Fruit fly (Drosophila melanogaster) whole organism, embryonic: ENCODE measurements around the gene Gdi.

Source experiments
- CG10267 ChIP-seq: fragments of 200-800 bp; sonication (Bioruptor generic); optimal IDR thresholded peaks from 2 replicates; lab custom pipeline; 2018; ENCODE audit warnings: missing biosample characterization, mild to moderate bottlenecking, missing genetic modification characterization, moderate library complexity
- CG10959 ChIP-seq: fragments of 200-800 bp; sonication (Bioruptor generic); IDR thresholded peaks from 2 replicates; pipeline ENCODE4 v1.3.6; 2022; ENCODE audit warnings: missing biosample characterization, missing genetic modification characterization
- CG11398 ChIP-seq: fragments of 200-800 bp; sonication (Bioruptor generic); optimal IDR thresholded peaks from 2 replicates; lab custom pipeline; 2016; ENCODE audit warnings: missing biosample characterization, missing genetic modification characterization
- CG12219 ChIP-seq: fragments of 200-800 bp; sonication (Bioruptor generic); optimal IDR thresholded peaks from 3 replicates; lab custom pipeline; 2018; ENCODE audit warnings: missing biosample characterization, mild to moderate bottlenecking, missing genetic modification characterization
- CG1233 ChIP-seq: fragments of 200-800 bp; sonication (Bioruptor generic); optimal IDR thresholded peaks from 4 replicates; lab custom pipeline; 2018; ENCODE audit warnings: missing biosample characterization, mild to moderate bottlenecking, missing genetic modification characterization
- CG14965 ChIP-seq: fragments of 200-800 bp; sonication (Bioruptor generic); optimal IDR thresholded peaks from 2 replicates; lab custom pipeline; 2016; ENCODE audit warnings: missing biosample characterization, missing genetic modification characterization, borderline replicate concordance
- CG15514 ChIP-seq: fragments of 200-800 bp; sonication (Bioruptor generic); optimal IDR thresholded peaks from 3 replicates; lab custom pipeline; 2017; ENCODE audit warnings: missing biosample characterization, missing genetic modification characterization, mild to moderate bottlenecking, moderate library complexity, missing genetic modification reagents
- CG31441 ChIP-seq: fragments of 200-800 bp; sonication (Bioruptor generic); IDR thresholded peaks from 2 replicates; pipeline ENCODE4 v1.3.6; 2022; ENCODE audit warnings: missing biosample characterization, missing genetic modification characterization
- CG32767 ChIP-seq: fragments of 200-800 bp; sonication (Bioruptor generic); IDR thresholded peaks from 2 replicates; pipeline ENCODE4 v1.3.6; 2022; ENCODE audit warnings: missing biosample characterization, missing genetic modification characterization
- CG33557 ChIP-seq: fragments of 200-800 bp; sonication (Bioruptor generic); optimal IDR thresholded peaks from 2 replicates; lab custom pipeline; 2019; ENCODE audit warnings: missing biosample characterization, mild to moderate bottlenecking, missing genetic modification characterization, moderate library complexity
- CG43689 ChIP-seq: fragments of 200-800 bp; sonication (Bioruptor generic); IDR thresholded peaks from 2 replicates; pipeline ENCODE4 v1.3.6; 2022; ENCODE audit warnings: missing biosample characterization, missing genetic modification characterization
- CG7786 ChIP-seq: fragments of 200-800 bp; sonication (Bioruptor generic); optimal IDR thresholded peaks from 2 replicates; lab custom pipeline; 2016; ENCODE audit warnings: missing biosample characterization, missing genetic modification characterization
- CG7839 ChIP-seq: fragments of 200-800 bp; sonication (Bioruptor generic); optimal IDR thresholded peaks from 3 replicates; lab custom pipeline; 2018; ENCODE audit warnings: missing biosample characterization, mild to moderate bottlenecking, missing genetic modification characterization, moderate library complexity
- CG7987 ChIP-seq: fragments of 200-800 bp; sonication (Bioruptor generic); optimal IDR thresholded peaks from 2 replicates; lab custom pipeline; 2018; ENCODE audit warnings: missing biosample characterization, mild to moderate bottlenecking, missing genetic modification characterization, moderate library complexity
- CG8290 ChIP-seq, 3 experiments: fragments of 200-800 bp; sonication (Bioruptor generic); optimal IDR thresholded peaks; 2 replicates each; lab custom pipeline; 2016 to 2019; ENCODE audit warnings: missing biosample characterization in 3 of 3, missing genetic modification characterization in 3 of 3, mild to moderate bottlenecking in 2 of 3, moderate library complexity in 1 of 3
- CG8478 ChIP-seq: fragments of >200 bp; optimal IDR thresholded peaks from 2 replicates; lab custom pipeline; 2018
- Dfd ChIP-seq, 2 experiments: fragments of >200 bp; optimal IDR thresholded peaks; 2 replicates each; lab custom pipeline; 2017; ENCODE audit warnings: missing biosample characterization in 2 of 2, missing genetic modification characterization in 2 of 2
- Hr78 ChIP-seq, 2 experiments: fragments of 200-800 bp in 1 of 2; fragments of >200 bp in 1 of 2; sonication (Bioruptor generic) in 1 of 2; optimal IDR thresholded peaks; 2 replicates each; lab custom pipeline; 2017 to 2019; ENCODE audit warnings: missing biosample characterization in 2 of 2, missing genetic modification characterization in 2 of 2, mild to moderate bottlenecking in 1 of 2, moderate library complexity in 1 of 2
- NC2α ChIP-seq: fragments of 200-800 bp; sonication (Bioruptor generic); optimal IDR thresholded peaks from 2 replicates; lab custom pipeline; 2016; ENCODE audit warnings: missing biosample characterization, missing genetic modification characterization
- NC2β ChIP-seq: fragments of 200-800 bp; sonication (Bioruptor generic); optimal IDR thresholded peaks from 2 replicates; lab custom pipeline; 2016; ENCODE audit warnings: missing biosample characterization, missing genetic modification characterization
- Nf-YA ChIP-seq: fragments of 200-800 bp; sonication (Bioruptor generic); IDR thresholded peaks from 2 replicates; pipeline ENCODE4 v1.3.6; 2022; ENCODE audit warnings: missing biosample characterization, missing genetic modification characterization
- Optix ChIP-seq: fragments of 200-800 bp; sonication (Bioruptor generic); IDR thresholded peaks from 3 replicates; pipeline ENCODE4 v1.3.6; 2022; ENCODE audit warnings: missing biosample characterization, missing genetic modification characterization
- Pdp1 ChIP-seq, 2 experiments: fragments of 200-800 bp; sonication (Bioruptor generic); optimal IDR thresholded peaks; 3 replicates each; lab custom pipeline; 2016; ENCODE audit warnings: missing biosample characterization in 2 of 2, missing genetic modification characterization in 2 of 2, mild to moderate bottlenecking in 1 of 2, moderate library complexity in 1 of 2
- Side ChIP-seq: fragments of 200-800 bp; sonication (Bioruptor generic); optimal IDR thresholded peaks from 2 replicates; lab custom pipeline; 2016; ENCODE audit warnings: missing biosample characterization, missing genetic modification characterization
- Tbp ChIP-seq: fragments of >200 bp; optimal IDR thresholded peaks from 2 replicates; lab custom pipeline; 2018; ENCODE audit warnings: missing biosample characterization, missing genetic modification characterization
- amos ChIP-seq: fragments of 200-800 bp; sonication (Bioruptor generic); IDR thresholded peaks from 2 replicates; pipeline ENCODE4 v1.3.6; 2022; ENCODE audit warnings: missing biosample characterization, missing genetic modification characterization; ENCODE audit not compliant: partially characterized antibody
- bab2 ChIP-seq: fragments of 200-800 bp; sonication (Bioruptor generic); optimal IDR thresholded peaks from 2 replicates; lab custom pipeline; 2016; ENCODE audit warnings: missing biosample characterization, missing genetic modification characterization
- crol ChIP-seq: fragments of 200-800 bp; sonication (Bioruptor generic); IDR thresholded peaks from 2 replicates; pipeline ENCODE4 v1.3.6; 2022; ENCODE audit warnings: missing biosample characterization, missing genetic modification characterization
- da ChIP-seq: fragments of 200-800 bp; sonication (Bioruptor generic); optimal IDR thresholded peaks from 2 replicates; lab custom pipeline; 2016; ENCODE audit warnings: missing biosample characterization, missing genetic modification characterization
- ems ChIP-seq: fragments of 200-800 bp; sonication (Bioruptor generic); optimal IDR thresholded peaks from 3 replicates; lab custom pipeline; 2016; ENCODE audit warnings: missing biosample characterization, missing genetic modification characterization
- esg ChIP-seq: fragments of 200-800 bp; sonication (Bioruptor generic); conservative IDR thresholded peaks from 2 replicates; pipeline ENCODE4 v1.3.6; 2022; ENCODE audit warnings: missing biosample characterization, missing genetic modification characterization
- gfzf ChIP-seq: fragments of 200-800 bp; sonication (Bioruptor generic); optimal IDR thresholded peaks from 2 replicates; lab custom pipeline; 2016; ENCODE audit warnings: missing biosample characterization, mild to moderate bottlenecking, missing genetic modification characterization, moderate library complexity
- gsb ChIP-seq: fragments of 200-800 bp; sonication (Bioruptor generic); IDR thresholded peaks from 2 replicates; pipeline ENCODE4 v1.3.6; 2022; ENCODE audit warnings: missing biosample characterization, missing genetic modification characterization
- jing ChIP-seq: fragments of 200-800 bp; sonication (Bioruptor generic); optimal IDR thresholded peaks from 2 replicates; lab custom pipeline; 2018; ENCODE audit warnings: missing biosample characterization, mild to moderate bottlenecking, missing genetic modification characterization
- ken ChIP-seq: fragments of 200-800 bp; sonication (Bioruptor generic); IDR thresholded peaks from 3 replicates; pipeline ENCODE4 v1.3.6; 2022; ENCODE audit warnings: missing biosample characterization, missing genetic modification characterization
- klu ChIP-seq: fragments of 200-800 bp; sonication (Bioruptor generic); IDR thresholded peaks from 2 replicates; pipeline ENCODE4 v1.3.6; 2022; ENCODE audit warnings: missing biosample characterization, missing genetic modification characterization
- lbe ChIP-seq: fragments of 200-800 bp; sonication (Bioruptor generic); optimal IDR thresholded peaks from 2 replicates; lab custom pipeline; 2016; ENCODE audit warnings: missing biosample characterization, mild to moderate bottlenecking, missing genetic modification characterization
- pita ChIP-seq: fragments of 200-800 bp; sonication (Bioruptor generic); optimal IDR thresholded peaks from 2 replicates; lab custom pipeline; 2017; ENCODE audit warnings: missing biosample characterization, mild to moderate bottlenecking, missing genetic modification characterization
- pzg ChIP-seq: fragments of 200-800 bp; sonication (Bioruptor generic); optimal IDR thresholded peaks from 3 replicates; lab custom pipeline; 2018; ENCODE audit warnings: missing biosample characterization, mild to moderate bottlenecking, missing genetic modification characterization, moderate library complexity
- ranshi ChIP-seq: fragments of 200-800 bp; sonication (Bioruptor generic); IDR thresholded peaks from 2 replicates; pipeline ENCODE4 v1.3.6; 2022; ENCODE audit warnings: missing biosample characterization, missing genetic modification characterization
- run ChIP-seq: fragments of 200-800 bp; sonication (Bioruptor generic); optimal IDR thresholded peaks from 3 replicates; lab custom pipeline; 2018; ENCODE audit warnings: missing biosample characterization, mild to moderate bottlenecking, missing genetic modification characterization
- seq ChIP-seq: fragments of 200-800 bp; sonication (Bioruptor generic); IDR thresholded peaks from 2 replicates; pipeline ENCODE4 v1.3.6; 2022; ENCODE audit warnings: missing biosample characterization, missing genetic modification characterization
- slp2 ChIP-seq: fragments of 200-800 bp; sonication (Bioruptor generic); optimal IDR thresholded peaks from 2 replicates; lab custom pipeline; 2016; ENCODE audit warnings: missing biosample characterization, missing genetic modification characterization
- sna ChIP-seq: fragments of 200-800 bp; sonication (Bioruptor generic); IDR thresholded peaks from 2 replicates; pipeline ENCODE4 v1.3.6; 2022; ENCODE audit warnings: missing biosample characterization, missing genetic modification characterization; ENCODE audit not compliant: partially characterized antibody
- tin ChIP-seq: fragments of 200-800 bp; sonication (Bioruptor generic); optimal IDR thresholded peaks from 3 replicates; lab custom pipeline; 2016; ENCODE audit warnings: missing biosample characterization, missing genetic modification characterization
- tna ChIP-seq: fragments of 200-800 bp; sonication (Bioruptor generic); IDR thresholded peaks from 2 replicates; pipeline ENCODE4 v1.3.6; 2022; ENCODE audit warnings: missing biosample characterization, missing genetic modification characterization; ENCODE audit not compliant: partially characterized antibody
- trh ChIP-seq: fragments of 200-800 bp; sonication (Bioruptor generic); optimal IDR thresholded peaks from 2 replicates; lab custom pipeline; 2016; ENCODE audit warnings: missing biosample characterization, missing genetic modification characterization
- unc-4 ChIP-seq: fragments of 200-800 bp; sonication (Bioruptor generic); IDR thresholded peaks from 2 replicates; pipeline ENCODE4 v1.3.6; 2022; ENCODE audit warnings: missing biosample characterization, missing genetic modification characterization; ENCODE audit not compliant: partially characterized antibody

Gdi gene

DNA sequence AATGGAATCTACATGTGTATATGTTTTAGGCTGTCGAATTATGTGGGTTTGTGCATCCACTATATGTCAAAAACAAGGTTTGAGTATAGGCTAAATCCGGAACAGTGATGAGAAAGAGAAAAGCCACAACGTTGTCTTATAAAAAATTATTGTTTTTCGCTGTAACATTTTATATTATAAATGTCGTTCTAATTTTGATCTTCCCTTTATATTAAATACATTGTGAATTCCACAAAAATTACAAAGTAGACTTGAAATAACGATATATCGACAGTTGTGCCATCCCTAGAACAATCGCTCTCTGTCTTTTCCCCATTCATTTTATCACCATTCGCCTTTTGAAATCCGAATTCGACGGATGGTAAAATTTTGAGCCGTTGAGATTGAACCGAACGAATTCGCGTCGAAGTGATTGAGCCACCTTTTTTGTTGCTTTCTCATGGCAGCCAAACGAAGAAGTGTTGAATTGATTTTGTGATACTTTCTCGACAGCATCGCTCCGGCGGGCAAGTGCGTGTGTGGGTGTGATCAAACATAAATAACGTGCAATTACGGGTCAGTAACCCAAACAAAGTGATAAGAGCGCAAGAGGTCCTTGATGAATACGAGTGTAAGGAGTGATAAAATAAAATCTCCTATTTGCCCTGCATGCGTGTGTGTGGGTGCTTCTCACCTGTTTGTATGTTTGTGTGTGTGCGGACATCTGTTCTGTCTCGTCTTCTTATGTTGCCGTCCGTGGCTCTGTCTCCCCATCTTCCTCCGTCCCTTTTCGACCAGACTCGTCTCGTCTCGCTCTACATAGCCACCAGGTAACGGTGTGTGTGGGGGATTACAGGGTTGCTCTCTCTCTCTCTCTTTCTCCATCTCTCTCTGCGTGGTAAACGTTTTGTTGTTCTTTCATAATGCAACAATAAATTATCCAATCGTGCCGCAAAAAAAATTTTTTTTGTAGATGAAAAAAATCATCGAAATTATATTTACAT lies 26.5 kb upstream of the Gdi start, which contains the start of gene Oatp30B (continued):
- peak; percentile 98 for TF ChIP-seq ken (GFP tag; lab: Robert Waterston, UW)
- TF ChIP-seq Nf-YA (GFP tag; lab: Robert Waterston, UW) = peak; percentile 95
- TF ChIP-seq lbe (GFP tag; lab: Kevin White, UChicago) = peak; percentile 92
- peak; percentile 96 for TF ChIP-seq CG7839
- peak; percentile 94 for TF ChIP-seq CG12219 (GFP tag; lab: Kevin White, UChicago)
- peak; percentile 64 for TF ChIP-seq CG14965 (GFP tag; lab: Kevin White, UChicago)
- no peak for TF ChIP-seq Dfd (GFP tag; optimal IDR thresholded peaks at IDR 0.05; lab: Kevin White, UChicago)
- TF ChIP-seq klu = peak; percentile 96
- peak; percentile 96 for TF ChIP-seq bab2
- peak; percentile 88; the same call in 2 of the 3 replicates for TF ChIP-seq Optix (GFP tag; lab: Robert Waterston, UW)
- peak; percentile 85 for TF ChIP-seq NC2α (GFP tag; lab: Kevin White, UChicago)
- peak; percentile 97 for TF ChIP-seq ranshi (GFP tag; lab: Robert Waterston, UW)
- TF ChIP-seq da = peak; percentile 89
- TF ChIP-seq CG8290 (GFP tag; optimal IDR thresholded peaks at IDR 0.05; lab: Kevin White, UChicago) = peak; percentile 93
- peak; percentile 73 to 96 for TF ChIP-seq CG8290 (tag; optimal IDR thresholded peaks at IDR 0.05; lab: Kevin White, UChicago)
- peak; percentile 86 for TF ChIP-seq pita (GFP tag; lab: Kevin White, UChicago)
- TF ChIP-seq CG32767 (GFP tag; lab: Robert Waterston, UW) = peak; percentile 93
- peak; percentile 93 for TF ChIP-seq slp2 (GFP tag; lab: Kevin White, UChicago)
- peak; percentile 95 for TF ChIP-seq Pdp1 (GFP tag; optimal IDR thresholded peaks at IDR 0.05; lab: Kevin White, UChicago)
- TF ChIP-seq CG11398 (GFP tag; lab: Kevin White, UChicago) = peak; percentile 87
- peak; percentile 51 for TF ChIP-seq gfzf
- no peak for TF ChIP-seq CG8478 (lab: Kevin White, UChicago)
- TF ChIP-seq Tbp (GFP tag; lab: Kevin White, UChicago) = no peak
- peak; percentile 93 for TF ChIP-seq esg (GFP tag; lab: Robert Waterston, UW)
- peak; percentile 91 for TF ChIP-seq run (tag; lab: Kevin White, UChicago)
- peak; percentile 96 for TF ChIP-seq CG10959 (GFP tag; lab: Robert Waterston, UW)
- peak; percentile 94 for TF ChIP-seq CG1233 (GFP tag; lab: Kevin White, UChicago)
- peak; percentile 95 for TF ChIP-seq ems (GFP tag; lab: Kevin White, UChicago)
- peak; percentile 68 for TF ChIP-seq pzg (GFP tag; lab: Kevin White, UChicago)
- TF ChIP-seq amos = peak; percentile 96
- peak; percentile 95 for TF ChIP-seq trh (GFP tag; lab: Kevin White, UChicago)
- TF ChIP-seq NC2β (GFP tag; lab: Kevin White, UChicago) = peak; percentile 92
- TF ChIP-seq tin (GFP tag; lab: Kevin White, UChicago) = peak; percentile 98
- TF ChIP-seq unc-4 = peak; percentile 98
- TF ChIP-seq seq = peak; percentile 94
- peak; percentile 94 for TF ChIP-seq CG15514
- TF ChIP-seq CG10267 (tag; lab: Kevin White, UChicago) = peak; percentile 94
- peak; percentile 86 for TF ChIP-seq tna (GFP tag; lab: Robert Waterston, UW)
- peak; percentile 95 for TF ChIP-seq Side (GFP tag; lab: Kevin White, UChicago)
- peak; percentile 89 for TF ChIP-seq jing (GFP tag; lab: Kevin White, UChicago)
- TF ChIP-seq sna (GFP tag; lab: Robert Waterston, UW) = peak; percentile 100
- peak; percentile 95 for TF ChIP-seq CG31441 (GFP tag; lab: Robert Waterston, UW)
- TF ChIP-seq crol (GFP tag; lab: Robert Waterston, UW) = peak; percentile 67
- peak; percentile 95 for TF ChIP-seq gsb (GFP tag; lab: Robert Waterston, UW)
- peak; percentile 94 for TF ChIP-seq CG7786 (GFP tag; lab: Kevin White, UChicago)
- peak; percentile 94 for TF ChIP-seq CG33557 (GFP tag; lab: Kevin White, UChicago)
- TF ChIP-seq CG7987 (GFP tag; lab: Kevin White, UChicago) = peak; percentile 92
- peak; percentile 91 for TF ChIP-seq CG43689 (GFP tag; lab: Robert Waterston, UW)
- peak in 1 of 2 experiments; percentile 76 for TF ChIP-seq Hr78 (GFP tag; optimal IDR thresholded peaks at IDR 0.05; lab: Kevin White, UChicago)
